Worm (Caenorhabditis elegans) whole organism, L2 larva: ENCODE measurements around the gene nhr-111.

Experiments
- ama-1 ChIP-seq: fragments of 150-350 bp; optimal IDR thresholded peaks from 2 replicates; lab custom pipeline; 2018; ENCODE audit warnings: inconsistent platforms
- ceh-82 ChIP-seq: fragments of 150-350 bp; optimal IDR thresholded peaks from 2 replicates; lab custom pipeline; 2014; ENCODE audit warnings: missing biosample characterization, missing genetic modification characterization
- egl-27 ChIP-seq: sonication (generic microtip); optimal IDR thresholded peaks from 3 replicates; lab custom pipeline; 2017; ENCODE audit warnings: missing biosample characterization, missing genetic modification reagents, missing genetic modification characterization
- fos-1 ChIP-seq: fragments of 150-350 bp; optimal IDR thresholded peaks from 2 replicates; lab custom pipeline; 2014; ENCODE audit warnings: missing biosample characterization, missing genetic modification characterization
- lin-11 ChIP-seq: fragments of 150-350 bp; sonication (generic microtip); optimal IDR thresholded peaks from 2 replicates; lab custom pipeline; 2014; ENCODE audit warnings: missing biosample characterization, missing genetic modification characterization, inconsistent platforms, mixed read lengths
- lin-39 ChIP-seq: fragments of 150-350 bp; optimal IDR thresholded peaks from 2 replicates; lab custom pipeline; 2014; ENCODE audit warnings: missing biosample characterization, missing genetic modification reagents, missing genetic modification characterization
- mdl-1 ChIP-seq, 2 experiments: fragments of 150-350 bp in 1 of 2; sonication (generic microtip) in 1 of 2; optimal IDR thresholded peaks; 2 replicates each; lab custom pipeline; 2017; ENCODE audit warnings: missing biosample characterization in 2 of 2, missing genetic modification characterization in 2 of 2
- nhr-237 ChIP-seq: fragments of 150-350 bp; optimal IDR thresholded peaks from 2 replicates; lab custom pipeline; 2014; ENCODE audit warnings: missing biosample characterization, missing genetic modification characterization
- nhr-6 ChIP-seq: fragments of 150-350 bp; optimal IDR thresholded peaks from 2 replicates; lab custom pipeline; 2014; ENCODE audit warnings: missing biosample characterization, missing genetic modification characterization
- sem-4 ChIP-seq: fragments of 150-350 bp; optimal IDR thresholded peaks from 2 replicates; lab custom pipeline; 2014; ENCODE audit warnings: missing biosample characterization, missing genetic modification reagents, missing genetic modification characterization
- unc-62 ChIP-seq: fragments of 150-350 bp; optimal IDR thresholded peaks from 2 replicates; lab custom pipeline; 2014; ENCODE audit warnings: missing biosample characterization, missing genetic modification reagents, missing genetic modification characterization
- zag-1 ChIP-seq: fragments of 150-350 bp; optimal IDR thresholded peaks from 2 replicates; lab custom pipeline; 2014; ENCODE audit warnings: missing biosample characterization, missing genetic modification characterization

DNA sequence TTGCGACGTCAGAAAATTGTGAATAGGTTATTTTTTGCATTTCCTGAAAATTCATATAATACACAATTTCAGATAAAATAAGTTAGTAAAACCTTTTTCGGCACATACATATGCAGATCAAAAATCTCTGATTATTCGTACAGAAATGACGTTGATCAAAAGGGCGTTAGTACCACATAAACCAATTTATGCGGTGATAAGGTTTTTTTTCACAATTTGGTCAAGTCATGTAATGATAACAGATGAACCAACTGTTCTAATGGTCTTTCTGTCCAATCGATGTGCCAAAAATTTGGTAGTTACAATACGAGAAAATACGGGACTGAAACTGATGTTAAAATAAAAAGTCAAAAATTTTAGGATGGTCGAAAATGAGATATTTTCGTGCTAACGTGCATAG lies 44.6 kb downstream of the nhr-111 start:
- no peak for TF ChIP-seq zag-1 (tag; lab: Kevin White, UChicago)
- no peak for TF ChIP-seq nhr-237
- TF ChIP-seq egl-27 (tag; lab: Kevin White, UChicago), result no peak
- TF ChIP-seq nhr-6, result no peak
- TF ChIP-seq sem-4, result no peak
- no peak for TF ChIP-seq ceh-82 (tag; lab: Kevin White, UChicago)
- TF ChIP-seq unc-62, result no peak
- no peak for TF ChIP-seq mdl-1 (tag; optimal IDR thresholded peaks at IDR 0.05; lab: Kevin White, UChicago)
- no peak for TF ChIP-seq lin-11 (tag; lab: Kevin White, UChicago)
- TF ChIP-seq fos-1 (tag; lab: Kevin White, UChicago), result peak; percentile 69
- TF ChIP-seq ama-1 (lab: Kevin White, UChicago), result no peak
- TF ChIP-seq lin-39 (tag; lab: Kevin White, UChicago), result no peak
